Worm (Caenorhabditis elegans): ENCODE results near the gene mrpl-4.

mrpl-4 gene

DNA sequence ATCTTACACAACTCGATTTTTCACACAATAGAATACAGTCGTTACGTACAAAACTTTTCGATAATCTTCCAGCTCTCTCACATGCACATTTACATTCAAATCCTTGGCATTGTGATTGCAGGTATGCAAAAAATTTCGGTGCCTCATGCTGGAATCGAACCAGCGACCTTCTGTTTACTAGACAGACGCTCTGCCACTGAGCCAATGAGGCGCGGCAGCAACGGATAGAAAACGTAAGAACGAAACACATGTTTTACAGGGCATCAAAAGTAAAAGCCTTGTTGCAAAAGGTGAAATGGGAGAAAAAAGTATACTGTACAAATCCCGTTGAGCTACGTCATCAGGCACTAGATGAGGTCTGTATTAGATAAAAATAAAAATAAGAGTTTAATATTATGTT, 28.9 kb downstream of the mrpl-4 start (continued):
- TF ChIP-seq hlh-12 (tag; optimal IDR thresholded peaks at IDR 0.05) (no peak), sdz-38 (tag; optimal IDR thresholded peaks at IDR 0.05) (no peak)

- peak; percentile 68 for TF ChIP-seq D2030.7 (GFP tag; IDR thresholded peaks at IDR 0.05)
- TF ChIP-seq rcor-1 (GFP tag; IDR thresholded peaks at IDR 0.05), result peak; percentile 36; the same call in 1 of the 2 replicates
- TF ChIP-seq unc-130 (GFP tag; optimal IDR thresholded peaks at IDR 0.05), result peak; percentile 1
- TF ChIP-seq nhr-80 (tag; optimal IDR thresholded peaks at IDR 0.05), result no peak
- TF ChIP-seq him-1 (tag; optimal IDR thresholded peaks at IDR 0.05), result peak; percentile 75
- TF ChIP-seq cebp-1 (GFP tag; IDR thresholded peaks at IDR 0.05), result no peak
- TF ChIP-seq cebp-1 (tag; optimal IDR thresholded peaks at IDR 0.05), result peak; percentile 30
- TF ChIP-seq die-1 (tag; optimal IDR thresholded peaks at IDR 0.05), result peak; percentile 77
- peak; percentile 19 for TF ChIP-seq mes-4 (tag; optimal IDR thresholded peaks at IDR 0.05)
- no peak for TF ChIP-seq akir-1 (GFP tag; optimal IDR thresholded peaks at IDR 0.05)
- 0 out of 2 replicates have a peak, but pooled peaks have one; percentile 59 for TF ChIP-seq ztf-25 (GFP tag; IDR thresholded peaks at IDR 0.05)
- TF ChIP-seq attf-5 (GFP tag; optimal IDR thresholded peaks at IDR 0.05), result peak; percentile 29
- TF ChIP-seq ztf-22 (GFP tag; optimal IDR thresholded peaks at IDR 0.05), result peak; percentile 8
- peak; percentile 24 for TF ChIP-seq snpc-3.4 (tag; optimal IDR thresholded peaks at IDR 0.05)
- no peak for TF ChIP-seq ztf-6 (GFP tag; IDR thresholded peaks at IDR 0.05)
- TF ChIP-seq mcd-1 (GFP tag; IDR thresholded peaks at IDR 0.05), result no peak
- peak; percentile 77 for TF ChIP-seq snpc-4 (GFP tag; optimal IDR thresholded peaks at IDR 0.05)
- peak in 3 of 4 experiments; percentile 72 to 92 (median 85) for TF ChIP-seq snpc-4 (tag; optimal IDR thresholded peaks at IDR 0.05)
- no peak for TF ChIP-seq T26A5.8 (tag; optimal IDR thresholded peaks at IDR 0.05)
- TF ChIP-seq pbrm-1 (GFP tag; IDR thresholded peaks at IDR 0.05), result peak; percentile 39; the same call in 1 of the 2 replicates
- TF ChIP-seq F10E7.11 (tag; optimal IDR thresholded peaks at IDR 0.05), result no peak
- TF ChIP-seq B0019.2 (GFP tag; conservative IDR thresholded peaks at IDR 0.05), result no peak
- peak; percentile 21 for TF ChIP-seq athp-1 (tag; optimal IDR thresholded peaks at IDR 0.05)
- peak; percentile 50; the same call in 1 of the 2 replicates for TF ChIP-seq hsf-1 (GFP tag; IDR thresholded peaks at IDR 0.05)
- peak; percentile 43 for TF ChIP-seq lsl-1 (GFP tag; optimal IDR thresholded peaks at IDR 0.05)
- peak; percentile 12 for TF ChIP-seq lin-54 (GFP tag; optimal IDR thresholded peaks at IDR 0.05)
- peak; percentile 71 for TF ChIP-seq dox-1 (GFP tag; IDR thresholded peaks at IDR 0.05)
- peak; percentile 55; the same call in 1 of the 2 replicates for TF ChIP-seq F39B2.1 (GFP tag; IDR thresholded peaks at IDR 0.05)
- peak; percentile 76; the same call in 1 of the 2 replicates for TF ChIP-seq egl-44 (GFP tag; IDR thresholded peaks at IDR 0.05)
- peak; percentile 84 for TF ChIP-seq snpc-1.1 (tag; optimal IDR thresholded peaks at IDR 0.05; ENCODE audit: insufficient read depth)
- no peak for TF ChIP-seq ceh-40 (GFP tag; IDR thresholded peaks at IDR 0.05)
- TF ChIP-seq rpc-1 (optimal IDR thresholded peaks at IDR 0.05), result peak; percentile 55
- TF ChIP-seq rpc-1 (tag; optimal IDR thresholded peaks at IDR 0.05), result peak; percentile 83
- TF ChIP-seq nhr-90 (tag; optimal IDR thresholded peaks at IDR 0.05), result peak; percentile 71
- TF ChIP-seq somi-1 (GFP tag; optimal IDR thresholded peaks at IDR 0.05), result no peak
- peak in 1 of 2 experiments; percentile 15 for TF ChIP-seq rec-8 (tag; optimal IDR thresholded peaks at IDR 0.05)
- 0 out of 2 replicates have a peak, but pooled peaks have one; percentile 13 for TF ChIP-seq F33H1.4 (GFP tag; IDR thresholded peaks at IDR 0.05)
- no peak for TF ChIP-seq ama-1 (optimal IDR thresholded peaks at IDR 0.05)
- TF ChIP-seq ama-1 (GFP tag; optimal IDR thresholded peaks at IDR 0.05), result no peak
- TF ChIP-seq Y95B8A.8 (GFP tag; IDR thresholded peaks at IDR 0.05), result 0 out of 2 replicates have a peak, but pooled peaks have one; percentile 40
- TF ChIP-seq F52B5.7 (tag; optimal IDR thresholded peaks at IDR 0.05), result no peak
- no peak for TF ChIP-seq hrde-1 (tag; optimal IDR thresholded peaks at IDR 0.05; ENCODE audit: borderline replicate concordance)
- TF ChIP-seq F55B11.4 (tag; optimal IDR thresholded peaks at IDR 0.05; ENCODE audit: borderline replicate concordance, insufficient read depth), result no peak
- TF ChIP-seq B0261.1 (tag; optimal IDR thresholded peaks at IDR 0.05), result peak; percentile 67
- no peak for TF ChIP-seq attf-3 (GFP tag; conservative IDR thresholded peaks at IDR 0.05)
- peak; percentile 97 for TF ChIP-seq lin-26 (GFP tag; IDR thresholded peaks at IDR 0.05)
Observed at ce11 chrV:8499407-8499806, 32.3 kb downstream of the mrpl-4 start.

All from whole organism, young adult.